Fruit fly (Drosophila melanogaster) whole organism: ENCODE measurements around the gene CG45089.

ENCODE experiments used
- EcR ChIP-seq, 2 experiments: fragments of >200 bp; optimal IDR thresholded peaks; 2 replicates each; lab custom pipeline; 2017; ENCODE audit warnings: missing biosample characterization in 2 of 2, missing genetic modification characterization in 2 of 2, missing genetic modification reagents in 2 of 2
- pan ChIP-seq: fragments of >200 bp; optimal IDR thresholded peaks from 2 replicates; lab custom pipeline; 2017

DNA sequence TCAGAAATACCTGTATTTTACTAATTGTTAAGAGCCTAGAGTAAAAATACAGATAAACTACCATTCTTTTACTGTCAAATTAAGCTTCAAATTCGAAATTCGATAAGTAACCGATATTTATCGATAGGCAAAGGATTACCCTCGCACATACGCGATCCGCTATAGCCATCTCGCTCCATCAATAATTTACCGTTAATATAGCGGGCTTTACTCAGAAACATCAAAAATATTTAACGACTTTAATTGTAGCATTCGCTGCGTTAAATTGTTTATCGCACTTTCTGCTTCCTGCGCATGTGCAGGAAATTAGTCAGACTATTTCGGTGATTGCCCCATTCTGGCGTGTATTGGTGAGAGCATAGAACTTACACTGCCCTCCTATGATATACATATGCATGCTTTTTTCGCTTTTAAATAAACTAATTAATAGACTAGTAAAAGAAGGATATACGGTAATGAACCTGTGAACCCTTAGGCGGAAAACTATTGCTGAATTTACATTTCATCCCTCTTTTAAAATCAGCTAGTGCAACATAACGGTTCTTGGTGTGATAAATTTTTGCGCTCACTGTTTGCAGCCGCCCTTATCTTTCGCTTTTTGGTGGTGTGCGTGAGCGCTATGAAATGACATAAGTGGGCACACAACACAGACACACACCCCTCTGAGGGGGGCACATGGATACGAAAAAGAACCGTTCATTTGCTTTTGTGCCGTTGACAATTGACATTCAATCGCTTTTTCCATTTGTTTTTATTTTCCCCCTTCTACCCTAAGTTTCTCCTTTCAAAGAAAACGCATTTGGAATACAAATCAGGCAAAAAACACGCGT, 14.9 kb upstream of the CG45089 start, which contains the start of the genes dpr14 and spidey:
- TF ChIP-seq pan (lab: Kevin White, UChicago) (no peak), EcR (GFP tag; optimal IDR thresholded peaks at IDR 0.05; lab: Kevin White, UChicago) (no peak)
